Fruit fly (Drosophila melanogaster): ENCODE results near the gene CG44198.

Gene CG44198

dm6 chr2L:13098301-13098700, 20.6 kb downstream of the CG44198 start (continued):
- peak; percentile 11 for TF ChIP-seq Deaf1 (tag; optimal IDR thresholded peaks at IDR 0.05)
- TF ChIP-seq CG17186 (GFP tag; optimal IDR thresholded peaks at IDR 0.05) = no peak
- TF ChIP-seq CG10543 (GFP tag; optimal IDR thresholded peaks at IDR 0.05) = no peak
- TF ChIP-seq sug (tag; optimal IDR thresholded peaks at IDR 0.05) = peak; percentile 10
- no peak for TF ChIP-seq CG2889 (GFP tag; IDR thresholded peaks at IDR 0.05)
- TF ChIP-seq CG18011 (GFP tag; optimal IDR thresholded peaks at IDR 0.05) = no peak
- TF ChIP-seq HLH3B (GFP tag; IDR thresholded peaks at IDR 0.05) = no peak
- TF ChIP-seq CG6689 (GFP tag; IDR thresholded peaks at IDR 0.05) = no peak
- TF ChIP-seq stwl (tag; optimal IDR thresholded peaks at IDR 0.05) = no peak
- peak in 1 of 2 experiments; percentile 93 for TF ChIP-seq Pdp1 (GFP tag; optimal IDR thresholded peaks at IDR 0.05)
- no peak for TF ChIP-seq sima (GFP tag; optimal IDR thresholded peaks at IDR 0.05)
- no peak for TF ChIP-seq Atf3 (GFP tag; optimal IDR thresholded peaks at IDR 0.05)
- TF ChIP-seq CG31224 (GFP tag; IDR thresholded peaks at IDR 0.05) = no peak
- TF ChIP-seq fd64A (GFP tag; optimal IDR thresholded peaks at IDR 0.05) = no peak
- no peak for TF ChIP-seq vvl (GFP tag; IDR thresholded peaks at IDR 0.05)
- peak; percentile 38 for TF ChIP-seq CG13624 (GFP tag; optimal IDR thresholded peaks at IDR 0.05)
- no peak for TF ChIP-seq CG11093 (GFP tag; IDR thresholded peaks at IDR 0.05)
- no peak for TF ChIP-seq otp (GFP tag; IDR thresholded peaks at IDR 0.05)
- TF ChIP-seq CG1647 (GFP tag; optimal IDR thresholded peaks at IDR 0.05) = no peak
- peak; percentile 85; the same call in 3 of the 4 replicates for TF ChIP-seq chinmo (GFP tag; IDR thresholded peaks at IDR 0.05; ENCODE audit: partially characterized antibody)
- TF ChIP-seq CG4617 (GFP tag; optimal IDR thresholded peaks at IDR 0.05; ENCODE audit: borderline replicate concordance) = no peak
- no peak for TF ChIP-seq CG11085 (GFP tag; IDR thresholded peaks at IDR 0.05)
- TF ChIP-seq Adf1 (GFP tag; IDR thresholded peaks at IDR 0.05) = no peak
- TF ChIP-seq HLH54F (GFP tag; optimal IDR thresholded peaks at IDR 0.05) = no peak
- no peak for TF ChIP-seq CG7357 (GFP tag; IDR thresholded peaks at IDR 0.05)
- peak; percentile 73 for TF ChIP-seq nom (GFP tag; optimal IDR thresholded peaks at IDR 0.05)
- no peak for TF ChIP-seq gsb-n (tag; optimal IDR thresholded peaks at IDR 0.05)
- no peak for TF ChIP-seq bbx (GFP tag; IDR thresholded peaks at IDR 0.05; ENCODE audit: partially characterized antibody)
- TF ChIP-seq CG12236 (GFP tag; optimal IDR thresholded peaks at IDR 0.05) = no peak
- TF ChIP-seq CG4730 (GFP tag; IDR thresholded peaks at IDR 0.05) = no peak
- TF ChIP-seq CG3407 (GFP tag; optimal IDR thresholded peaks at IDR 0.05) = no peak
- TF ChIP-seq dysf (GFP tag; IDR thresholded peaks at IDR 0.05) = peak; percentile 16; the same call in 1 of the 3 replicates
- TF ChIP-seq Dll (GFP tag; IDR thresholded peaks at IDR 0.05; ENCODE audit: partially characterized antibody) = no peak
- TF ChIP-seq CG10979 (tag; optimal IDR thresholded peaks at IDR 0.05) = no peak
- no peak for TF ChIP-seq CG10147 (GFP tag; optimal IDR thresholded peaks at IDR 0.05)
- TF ChIP-seq CG10366 (GFP tag; IDR thresholded peaks at IDR 0.05) = no peak
- TF ChIP-seq gce (GFP tag; IDR thresholded peaks at IDR 0.05) = no peak
- TF ChIP-seq cg (GFP tag; optimal IDR thresholded peaks at IDR 0.05) = peak; percentile 56
- no peak for TF ChIP-seq Hmx (GFP tag; optimal IDR thresholded peaks at IDR 0.05)
- no peak for TF ChIP-seq ab (GFP tag; optimal IDR thresholded peaks at IDR 0.05)
- TF ChIP-seq CG12071 (GFP tag; optimal IDR thresholded peaks at IDR 0.05) = no peak

- TF ChIP-seq CG12769 (tag; optimal IDR thresholded peaks at IDR 0.05) (peak; percentile 37), sd (tag; optimal IDR thresholded peaks at IDR 0.05) (peak; percentile 68), CG32532 (GFP tag; IDR thresholded peaks at IDR 0.05) (peak; percentile 25; the same call in 1 of the 2 replicates), danr (GFP tag; IDR thresholded peaks at IDR 0.05) (no peak), Med (GFP tag) (peak; percentile 73), disco-r (GFP tag; optimal IDR thresholded peaks at IDR 0.05) (no peak), CG13894 (tag; optimal IDR thresholded peaks at IDR 0.05) (peak; percentile 23), Fer2 (tag; optimal IDR thresholded peaks at IDR 0.05) (no peak), ken (GFP tag; IDR thresholded peaks at IDR 0.05) (no peak), Dfd (GFP tag; optimal IDR thresholded peaks at IDR 0.05) (no peak), vvl (GFP tag; IDR thresholded peaks at IDR 0.05) (0 out of 2 replicates have a peak, but pooled peaks have one; percentile 12), chinmo (GFP tag; IDR thresholded peaks at IDR 0.05; ENCODE audit: partially characterized antibody) (peak; percentile 89), Ssrp (tag; optimal IDR thresholded peaks at IDR 0.05) (no peak), salm (tag; optimal IDR thresholded peaks at IDR 0.05) (no peak)
Observed at dm6 chr2L:13097200-13097599, 21.7 kb downstream of the CG44198 start.
